Fruit fly (Drosophila melanogaster): ENCODE data around the gene dop.

dop gene

dm6 chr3L:15531423-15532325 is 34.1 kb upstream of the dop start, which contains the start of gene CG43248:
CG43248 (minus strand) TSS chr3L:15531473.
- no peak for TF ChIP-seq CG17801 (GFP tag; optimal IDR thresholded peaks at IDR 0.05; ENCODE audit: partially characterized antibody)

- no peak for TF ChIP-seq CG17801 (GFP tag; optimal IDR thresholded peaks at IDR 0.05; ENCODE audit: partially characterized antibody)
Measured at dm6 chr3L:15532368-15533030, 33.3 kb upstream of the dop start.

dm6 chr3L:15533402-15534129 is 32.2 kb upstream of the dop start:
- TF ChIP-seq CG17801 (GFP tag; optimal IDR thresholded peaks at IDR 0.05; ENCODE audit: partially characterized antibody): no peak

- no peak for TF ChIP-seq CG17801 (GFP tag; optimal IDR thresholded peaks at IDR 0.05; ENCODE audit: partially characterized antibody)
Measured at dm6 chr3L:15534274-15535227, 31.3 kb upstream of the dop start.

dm6 chr3L:15535228-15535598 is 30.6 kb upstream of the dop start, which contains the start of gene CrebA:
CrebA (plus strand) TSS chr3L:15535395.
- TF ChIP-seq CG17801 (GFP tag; optimal IDR thresholded peaks at IDR 0.05; ENCODE audit: partially characterized antibody): peak; percentile 1

- TF ChIP-seq CG17801 (GFP tag; optimal IDR thresholded peaks at IDR 0.05; ENCODE audit: partially characterized antibody): no peak
Measured at dm6 chr3L:15535800-15536225, 30.0 kb upstream of the dop start.

dm6 chr3L:15536550-15536949 is 29.3 kb upstream of the dop start:
- TF ChIP-seq CG17801 (GFP tag; optimal IDR thresholded peaks at IDR 0.05; ENCODE audit: partially characterized antibody): no peak

- no peak for TF ChIP-seq CG17801 (GFP tag; optimal IDR thresholded peaks at IDR 0.05; ENCODE audit: partially characterized antibody)
Measured at dm6 chr3L:15537916-15538581, 27.8 kb upstream of the dop start.

- TF ChIP-seq CG17801 (GFP tag; optimal IDR thresholded peaks at IDR 0.05; ENCODE audit: partially characterized antibody): no peak
Measured at dm6 chr3L:15538582-15539490, 27.0 kb upstream of the dop start.

- peak; percentile 17 for TF ChIP-seq CG17801 (GFP tag; optimal IDR thresholded peaks at IDR 0.05; ENCODE audit: partially characterized antibody)
Measured at dm6 chr3L:15539903-15540409, 25.9 kb upstream of the dop start.

dm6 chr3L:15540682-15541081 is 25.1 kb upstream of the dop start:
- TF ChIP-seq CG17801 (GFP tag; optimal IDR thresholded peaks at IDR 0.05; ENCODE audit: partially characterized antibody): no peak

- TF ChIP-seq CG17801 (GFP tag; optimal IDR thresholded peaks at IDR 0.05; ENCODE audit: partially characterized antibody): no peak
Measured at dm6 chr3L:15541281-15541680, 24.5 kb upstream of the dop start.

dm6 chr3L:15543049-15543448 is 22.8 kb upstream of the dop start:
- TF ChIP-seq CG17801 (GFP tag; optimal IDR thresholded peaks at IDR 0.05; ENCODE audit: partially characterized antibody): peak; percentile 21
